Fruit fly (Drosophila melanogaster) whole organism, wandering third instar larva: ENCODE data around the gene CG15803.
A peak's percentile ranks its signal among the peaks of the same experiment; 100 is the strongest.

ENCODE experiments used
- Abd-B ChIP-seq: fragments of >200 bp; optimal IDR thresholded peaks from 2 replicates; lab custom pipeline; 2017; ENCODE audit warnings: missing biosample characterization, missing genetic modification characterization
- CG32264 ChIP-seq: fragments of 200-800 bp; sonication (Bioruptor generic); optimal IDR thresholded peaks from 2 replicates; lab custom pipeline; 2016; ENCODE audit warnings: missing biosample characterization, missing genetic modification characterization
- CG9705 ChIP-seq: fragments of 200-800 bp; sonication (Bioruptor generic); optimal IDR thresholded peaks from 2 replicates; lab custom pipeline; 2018; ENCODE audit warnings: missing biosample characterization, mild to moderate bottlenecking, missing genetic modification characterization
- CrebA ChIP-seq: fragments of 200-800 bp; sonication (Bioruptor generic); optimal IDR thresholded peaks from 2 replicates; lab custom pipeline; 2016; ENCODE audit warnings: missing biosample characterization, mild to moderate bottlenecking, missing genetic modification characterization, borderline replicate concordance
- Dfd ChIP-seq: fragments of >200 bp; optimal IDR thresholded peaks from 2 replicates; lab custom pipeline; 2017; ENCODE audit warnings: missing biosample characterization, missing genetic modification characterization
- Dif ChIP-seq: fragments of 200-275, 200-300 bp; sonication (Bioruptor generic); optimal IDR thresholded peaks from 2 replicates; lab custom pipeline; 2018; ENCODE audit warnings: missing biosample characterization, missing genetic modification characterization; ENCODE audit not compliant: partially characterized antibody
- GATAd ChIP-seq: sonication (Bioruptor generic); optimal IDR thresholded peaks from 2 replicates; lab custom pipeline; 2016; ENCODE audit warnings: missing biosample characterization, missing genetic modification characterization
- HLH106 ChIP-seq: fragments of 200-800 bp; optimal IDR thresholded peaks from 3 replicates; lab custom pipeline; 2019; ENCODE audit warnings: missing biosample characterization, mild to moderate bottlenecking, missing genetic modification characterization, moderate library complexity
- Hnf4 ChIP-seq: fragments of 200-800 bp; sonication (Bioruptor generic); optimal IDR thresholded peaks from 2 replicates; lab custom pipeline; 2016; ENCODE audit warnings: missing biosample characterization, mild to moderate bottlenecking, missing genetic modification characterization
- Hr78 ChIP-seq: fragments of >200 bp; optimal IDR thresholded peaks from 2 replicates; lab custom pipeline; 2017; ENCODE audit warnings: missing biosample characterization, missing genetic modification characterization
- Jra ChIP-seq: sonication (Bioruptor generic); optimal IDR thresholded peaks from 2 replicates; lab custom pipeline; 2016; ENCODE audit warnings: missing biosample characterization, missing genetic modification characterization
- Mio ChIP-seq: sonication (Bioruptor generic); optimal IDR thresholded peaks from 2 replicates; lab custom pipeline; 2016; ENCODE audit warnings: missing biosample characterization, missing genetic modification characterization
- Myc ChIP-seq: fragments of >200 bp; optimal IDR thresholded peaks from 2 replicates; lab custom pipeline; 2017
- N ChIP-seq: fragments of >200 bp; optimal IDR thresholded peaks from 2 replicates; lab custom pipeline; 2018; ENCODE audit warnings: missing biosample characterization, missing external identifiers, missing genetic modification characterization
- OdsH ChIP-seq: fragments of 200-800 bp; sonication (Bioruptor generic); optimal IDR thresholded peaks from 2 replicates; lab custom pipeline; 2016; ENCODE audit warnings: missing biosample characterization, mild to moderate bottlenecking, missing genetic modification characterization
- Rel ChIP-seq, 2 experiments: fragments of 200-800 bp; sonication (Bioruptor generic) in 1 of 2; optimal IDR thresholded peaks; 2 replicates in 1 of 2; 3 replicates in 1 of 2; lab custom pipeline; 2016 to 2019; ENCODE audit warnings: mild to moderate bottlenecking in 2 of 2, missing biosample characterization in 2 of 2, missing genetic modification characterization in 2 of 2, moderate library complexity in 1 of 2
- Sp1 ChIP-seq: fragments of 200-800 bp; sonication (Bioruptor generic); optimal IDR thresholded peaks from 3 replicates; lab custom pipeline; 2019; ENCODE audit warnings: missing biosample characterization, mild to moderate bottlenecking, missing genetic modification characterization, moderate library complexity
- Vsx2 ChIP-seq: fragments of 200-300, 225-300 bp; sonication (Bioruptor generic); optimal IDR thresholded peaks from 2 replicates; lab custom pipeline; 2018; ENCODE audit warnings: missing biosample characterization, missing genetic modification characterization; ENCODE audit not compliant: partially characterized antibody
- br ChIP-seq: fragments of 200-800 bp; sonication (Bioruptor generic); optimal IDR thresholded peaks from 2 replicates; lab custom pipeline; 2016; ENCODE audit warnings: missing biosample characterization, missing genetic modification characterization
- brk ChIP-seq: fragments of 200-800 bp; sonication (Bioruptor generic); optimal IDR thresholded peaks from 2 replicates; lab custom pipeline; 2016; ENCODE audit warnings: missing biosample characterization, mild to moderate bottlenecking, missing genetic modification characterization
- dl ChIP-seq, 2 experiments: fragments of 175-275, 200-275 bp in 1 of 2; fragments of 200-275 bp in 1 of 2; sonication (Bioruptor generic); optimal IDR thresholded peaks; lab custom pipeline; 2018; ENCODE audit warnings: mild to moderate bottlenecking in 2 of 2, missing biosample characterization in 2 of 2, missing genetic modification characterization in 2 of 2, moderate library complexity in 2 of 2; ENCODE audit not compliant: partially characterized antibody in 2 of 2, insufficient read depth in 1 of 2
- dmrt93B ChIP-seq: fragments of 200-800 bp; sonication (Bioruptor generic); optimal IDR thresholded peaks from 2 replicates; lab custom pipeline; 2018; ENCODE audit warnings: missing biosample characterization, mild to moderate bottlenecking, missing genetic modification characterization
- dsf ChIP-seq: sonication (Bioruptor generic); optimal IDR thresholded peaks from 2 replicates; lab custom pipeline; 2016; ENCODE audit warnings: missing biosample characterization, missing genetic modification characterization, borderline replicate concordance
- foxo ChIP-seq, 2 experiments: fragments of 200-800 bp; sonication (Bioruptor generic); optimal IDR thresholded peaks; 2 replicates in 1 of 2; 3 replicates in 1 of 2; lab custom pipeline; 2016 to 2017; ENCODE audit warnings: missing biosample characterization in 2 of 2, missing genetic modification characterization in 2 of 2
- fru ChIP-seq: fragments of 200-800 bp; sonication (Bioruptor generic); optimal IDR thresholded peaks from 3 replicates; lab custom pipeline; 2016; ENCODE audit warnings: missing biosample characterization, mild to moderate bottlenecking, missing genetic modification characterization
- h ChIP-seq: fragments of 200-800 bp; sonication (Bioruptor generic); optimal IDR thresholded peaks from 3 replicates; lab custom pipeline; 2016; ENCODE audit warnings: missing biosample characterization, mild to moderate bottlenecking, missing genetic modification characterization
- jim ChIP-seq: fragments of 175-275, 200-325 bp; sonication (Bioruptor generic); optimal IDR thresholded peaks from 2 replicates; lab custom pipeline; 2016; ENCODE audit warnings: missing biosample characterization, mild to moderate bottlenecking, missing genetic modification characterization
- lola ChIP-seq: fragments of >200 bp; optimal IDR thresholded peaks from 2 replicates; lab custom pipeline; 2017; ENCODE audit warnings: missing biosample characterization, missing genetic modification characterization
- pan ChIP-seq: fragments of >200 bp; optimal IDR thresholded peaks from 2 replicates; lab custom pipeline; 2017
- psq ChIP-seq: fragments of 200-800 bp; sonication (Bioruptor generic); optimal IDR thresholded peaks from 3 replicates; lab custom pipeline; 2017; ENCODE audit warnings: missing biosample characterization, mild to moderate bottlenecking, missing genetic modification characterization, moderate library complexity
- rgr ChIP-seq: fragments of 200-800 bp; sonication (Bioruptor generic); optimal IDR thresholded peaks from 3 replicates; lab custom pipeline; 2016; ENCODE audit warnings: missing biosample characterization, mild to moderate bottlenecking, missing genetic modification characterization
- sage ChIP-seq: fragments of 200-800 bp; sonication (Bioruptor generic); optimal IDR thresholded peaks from 2 replicates; lab custom pipeline; 2016; ENCODE audit warnings: missing biosample characterization, mild to moderate bottlenecking, missing genetic modification characterization
- sv ChIP-seq: fragments of 200-800 bp; sonication (Bioruptor generic); optimal IDR thresholded peaks from 3 replicates; lab custom pipeline; 2016; ENCODE audit warnings: missing biosample characterization, missing genetic modification characterization
- tai ChIP-seq: sonication (Bioruptor generic); optimal IDR thresholded peaks from 2 replicates; lab custom pipeline; 2016; ENCODE audit warnings: missing biosample characterization, missing genetic modification characterization
- usp ChIP-seq: fragments of >200 bp; optimal IDR thresholded peaks from 2 replicates; lab custom pipeline; 2017; ENCODE audit warnings: missing biosample characterization, missing genetic modification characterization
- woc ChIP-seq: sonication (Bioruptor generic); optimal IDR thresholded peaks from 2 replicates; lab custom pipeline; 2016; ENCODE audit warnings: missing biosample characterization, mild to moderate bottlenecking, missing genetic modification characterization

The CG15803 gene

DNA sequence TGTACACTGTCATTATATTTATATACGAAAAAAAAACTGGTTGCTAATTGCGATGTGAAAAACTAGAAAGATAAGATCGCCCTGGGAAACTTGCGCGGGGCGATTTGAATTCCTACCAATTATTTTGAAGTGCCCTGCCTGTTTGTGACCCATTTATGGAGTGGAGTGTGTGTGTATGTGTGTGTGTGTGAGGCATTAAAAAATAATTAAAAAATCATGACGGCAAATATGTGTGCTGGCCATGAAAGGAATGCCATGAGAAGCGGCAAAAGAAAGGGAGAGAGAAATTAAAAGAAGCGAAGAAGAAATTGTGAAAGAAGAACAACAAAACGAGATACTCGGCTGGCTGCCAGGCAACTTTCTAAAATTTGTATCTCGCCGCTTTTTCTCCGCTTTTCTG lies 50.6 kb downstream of the CG15803 start:
- peak; percentile 26 for TF ChIP-seq psq (GFP tag; lab: Kevin White, UChicago)
- TF ChIP-seq OdsH (GFP tag; lab: Kevin White, UChicago), result no peak
- no peak for TF ChIP-seq CG32264 (GFP tag; lab: Kevin White, UChicago)
- no peak for TF ChIP-seq foxo (GFP tag; optimal IDR thresholded peaks at IDR 0.05; lab: Kevin White, UChicago)
- TF ChIP-seq CrebA (GFP tag; lab: Kevin White, UChicago), result no peak
- no peak for TF ChIP-seq jim (GFP tag; lab: Kevin White, UChicago)
- TF ChIP-seq CG9705 (GFP tag; lab: Kevin White, UChicago), result no peak

DNA sequence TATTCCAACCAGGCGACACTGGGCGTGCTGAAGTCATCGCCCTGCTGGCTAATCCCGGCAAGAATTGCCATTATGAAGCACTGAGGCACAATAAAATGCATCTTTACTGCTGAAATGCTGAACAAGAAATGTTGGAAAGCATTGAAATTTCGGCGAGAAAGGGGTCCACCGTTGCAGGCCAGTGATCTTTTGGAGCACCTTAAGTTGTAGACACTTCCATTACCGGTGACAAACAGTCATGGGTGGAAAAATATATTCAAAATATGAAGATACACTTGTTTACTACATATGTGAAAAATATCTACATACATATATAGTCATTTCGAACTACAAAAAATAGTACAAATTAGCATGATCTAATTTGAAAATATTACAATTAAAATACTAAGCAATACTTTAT lies 57.8 kb downstream of the CG15803 start, which contains the start of gene CG7126:
Gene CG7126, minus strand, starts transcription at position 101 of the 400 bp plus-strand sequence.
- TF ChIP-seq tai (GFP tag; lab: Kevin White, UChicago) (no peak), sv (no peak), h (GFP tag; lab: Kevin White, UChicago) (no peak)
- TF ChIP-seq, all 38 proteins: peak for 0

DNA sequence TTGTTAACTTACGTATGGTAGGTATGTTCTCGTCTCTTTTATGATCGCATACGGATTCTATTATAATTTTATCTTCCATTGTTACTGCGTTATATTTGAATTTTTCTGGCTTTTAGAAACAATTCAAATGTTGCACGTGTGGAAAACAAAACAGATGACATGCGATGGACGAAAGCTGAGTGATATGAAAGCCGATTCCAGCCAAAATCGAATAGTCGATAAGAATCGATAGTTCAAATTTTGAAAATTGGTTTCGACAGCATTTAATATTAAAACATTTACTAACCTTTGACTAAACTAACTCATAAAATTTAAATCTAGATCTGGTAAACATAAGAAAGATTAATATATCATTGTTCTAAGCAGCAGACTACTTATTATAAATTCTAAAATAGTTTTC lies 59.0 kb downstream of the CG15803 start, which contains the start of gene Polr1E:
Gene Polr1E, minus strand, starts transcription at position 160 of the 400 bp plus-strand sequence.
- TF ChIP-seq Myc (lab: Kevin White, UChicago) (peak; percentile 18), Hnf4 (no peak), foxo (GFP tag; optimal IDR thresholded peaks at IDR 0.05; lab: Kevin White, UChicago) (no peak), lola (GFP tag; lab: Kevin White, UChicago) (no peak), psq (GFP tag; lab: Kevin White, UChicago) (no peak), N (GFP tag; lab: Kevin White, UChicago) (no peak), Dfd (GFP tag; lab: Kevin White, UChicago) (no peak), sv (no peak), br (GFP tag; lab: Kevin White, UChicago) (no peak), usp (GFP tag; lab: Kevin White, UChicago) (no peak), dsf (GFP tag; lab: Kevin White, UChicago) (no peak), rgr (GFP tag; lab: Kevin White, UChicago) (no peak), Dif (GFP tag; lab: Kevin White, UChicago) (peak; percentile 79), sage (GFP tag; lab: Kevin White, UChicago) (no peak), OdsH (GFP tag; lab: Kevin White, UChicago) (no peak), h (GFP tag; lab: Kevin White, UChicago) (no peak), Jra (GFP tag; lab: Kevin White, UChicago) (no peak), brk (GFP tag; lab: Kevin White, UChicago) (no peak), pan (lab: Kevin White, UChicago) (no peak), Vsx2 (GFP tag; lab: Kevin White, UChicago) (peak; percentile 33), CG32264 (GFP tag; lab: Kevin White, UChicago) (no peak), GATAd (GFP tag; lab: Kevin White, UChicago) (no peak), dl (GFP tag; optimal IDR thresholded peaks at IDR 0.05; lab: Kevin White, UChicago; ENCODE audit: insufficient read depth in 1 of 2, partially characterized antibody in 2 of 2) (peak in 1 of 2 experiments; percentile 9), Hr78 (no peak), HLH106 (tag; lab: Kevin White, UChicago) (no peak), Abd-B (GFP tag; lab: Kevin White, UChicago) (no peak), Mio (GFP tag; lab: Kevin White, UChicago) (no peak), CrebA (GFP tag; lab: Kevin White, UChicago) (no peak), tai (GFP tag; lab: Kevin White, UChicago) (no peak), Sp1 (GFP tag; lab: Kevin White, UChicago) (no peak), dmrt93B (no peak)

DNA sequence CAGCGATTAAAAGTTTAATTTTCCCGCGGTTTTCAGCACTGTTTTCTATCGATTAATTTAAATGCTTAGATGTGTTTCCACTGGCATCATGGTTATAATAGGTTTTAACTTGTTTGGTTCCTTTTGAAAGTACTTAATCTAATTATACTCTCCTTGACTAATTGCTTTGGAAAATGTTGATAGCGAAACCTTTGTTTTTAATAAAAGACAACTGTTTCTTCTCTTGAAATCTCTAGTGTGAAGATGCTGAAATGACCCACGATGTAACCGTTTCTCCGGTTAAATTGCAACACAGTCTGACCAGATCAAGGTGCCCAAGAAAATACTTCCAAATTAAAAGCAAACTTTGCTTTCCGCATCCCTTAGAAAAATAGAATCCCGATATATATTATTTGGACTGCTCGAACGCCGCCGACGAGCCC lies 61.6 kb downstream of the CG15803 start, which contains the start of gene Dlc90F:
Gene Dlc90F, plus strand, starts transcription at position 330 of the 422 bp plus-strand sequence.
- TF ChIP-seq brk (GFP tag; lab: Kevin White, UChicago) (no peak), lola (GFP tag; lab: Kevin White, UChicago) (no peak), h (GFP tag; lab: Kevin White, UChicago) (no peak), usp (GFP tag; lab: Kevin White, UChicago) (no peak), Hr78 (no peak), Dfd (GFP tag; lab: Kevin White, UChicago) (no peak), sage (GFP tag; lab: Kevin White, UChicago) (peak; percentile 4), Vsx2 (GFP tag; lab: Kevin White, UChicago) (no peak), dsf (GFP tag; lab: Kevin White, UChicago) (peak; percentile 58), HLH106 (tag; lab: Kevin White, UChicago) (peak; percentile 78), CrebA (GFP tag; lab: Kevin White, UChicago) (no peak), dl (GFP tag; optimal IDR thresholded peaks at IDR 0.05; lab: Kevin White, UChicago; ENCODE audit: insufficient read depth in 1 of 2, partially characterized antibody in 2 of 2) (no peak), jim (GFP tag; lab: Kevin White, UChicago) (no peak), br (GFP tag; lab: Kevin White, UChicago) (peak; percentile 44), tai (GFP tag; lab: Kevin White, UChicago) (no peak), fru (peak; percentile 67), N (GFP tag; lab: Kevin White, UChicago) (no peak), woc (GFP tag; lab: Kevin White, UChicago) (peak; percentile 73), rgr (GFP tag; lab: Kevin White, UChicago) (peak; percentile 62), Jra (GFP tag; lab: Kevin White, UChicago) (peak; percentile 45), Myc (lab: Kevin White, UChicago) (peak; percentile 27), Abd-B (GFP tag; lab: Kevin White, UChicago) (no peak), dmrt93B (peak; percentile 53), Sp1 (GFP tag; lab: Kevin White, UChicago) (peak; percentile 63), CG9705 (GFP tag; lab: Kevin White, UChicago) (no peak), GATAd (GFP tag; lab: Kevin White, UChicago) (no peak), Hnf4 (peak; percentile 64), Mio (GFP tag; lab: Kevin White, UChicago) (no peak), sv (no peak), psq (GFP tag; lab: Kevin White, UChicago) (peak; percentile 54), Rel (GFP tag; optimal IDR thresholded peaks at IDR 0.05; lab: Kevin White, UChicago) (no peak), Rel (tag; optimal IDR thresholded peaks at IDR 0.05; lab: Kevin White, UChicago) (peak; percentile 33), foxo (GFP tag; optimal IDR thresholded peaks at IDR 0.05; lab: Kevin White, UChicago) (no peak)
